Worm (Caenorhabditis elegans) whole organism, young adult: ENCODE results near the gene srh-147.

Source experiments
- B0035.1 ChIP-seq: sonication (generic microtip); optimal IDR thresholded peaks from 2 replicates; lab custom pipeline; 2016; ENCODE audit warnings: missing genetic modification characterization, mild to moderate bottlenecking, missing compliant biosample characterization, missing genotype, missing genetic modification reagents
- C06A6.2 ChIP-seq: fragments of 200-800 bp; sonication (Bioruptor generic); conservative IDR thresholded peaks from 2 replicates; pipeline ENCODE4 v1.3.6; 2022; ENCODE audit warnings: missing genetic modification characterization, missing compliant biosample characterization
- F10E7.11 ChIP-seq: sonication (generic microtip); optimal IDR thresholded peaks from 2 replicates; lab custom pipeline; 2017; ENCODE audit warnings: mild to moderate bottlenecking, missing genetic modification characterization, moderate library complexity, missing compliant biosample characterization
- F22D6.2 ChIP-seq: sonication (generic microtip); optimal IDR thresholded peaks from 2 replicates; lab custom pipeline; 2016; ENCODE audit warnings: mild to moderate bottlenecking, missing genetic modification characterization, missing compliant biosample characterization
- F49E8.2 ChIP-seq: sonication (generic microtip); optimal IDR thresholded peaks from 3 replicates; lab custom pipeline; 2017; ENCODE audit warnings: missing genetic modification characterization, mild to moderate bottlenecking, missing compliant biosample characterization, antibody characterized with exemption, moderate library complexity; ENCODE audit not compliant: insufficient read depth
- Y53G8AR.9 ChIP-seq: fragments of 200-800 bp; sonication (Bioruptor generic); conservative IDR thresholded peaks from 2 replicates; pipeline ENCODE4 v1.3.6; 2022; ENCODE audit warnings: missing genetic modification reagents, missing genetic modification characterization, missing compliant biosample characterization
- Y95B8A.8 ChIP-seq: fragments of 200-800 bp; sonication (Bioruptor generic); IDR thresholded peaks from 2 replicates; pipeline ENCODE4 v1.3.6; 2022; ENCODE audit warnings: missing genetic modification reagents, missing genetic modification characterization, missing compliant biosample characterization
- akir-1 ChIP-seq: fragments of 200-800 bp; sonication (Bioruptor generic); optimal IDR thresholded peaks from 2 replicates; lab custom pipeline; 2018; ENCODE audit warnings: mild to moderate bottlenecking, missing genetic modification characterization, moderate library complexity, missing compliant biosample characterization
- aptf-2 ChIP-seq: fragments of 200-800 bp; sonication (Bioruptor generic); conservative IDR thresholded peaks from 2 replicates; pipeline ENCODE4 v1.3.6; 2022; ENCODE audit warnings: missing genetic modification reagents, missing genetic modification characterization, missing compliant biosample characterization
- bed-2 ChIP-seq: fragments of 200-800 bp; sonication (Bioruptor generic); IDR thresholded peaks from 2 replicates; pipeline ENCODE4 v1.3.6; 2022; ENCODE audit warnings: missing genetic modification reagents, missing genetic modification characterization, missing compliant biosample characterization
- cebp-1 ChIP-seq, 2 experiments: fragments of 200-800 bp in 1 of 2; sonication (Bioruptor generic) in 1 of 2; sonication (generic microtip) in 1 of 2; IDR thresholded peaks in 1 of 2; optimal IDR thresholded peaks in 1 of 2; 2 replicates each; pipeline versions ENCODE4 v1.3.6 to Lab custom; 2017 to 2022; ENCODE audit warnings: missing compliant biosample characterization in 2 of 2, missing genetic modification characterization in 2 of 2, mild to moderate bottlenecking in 1 of 2, missing genetic modification reagents in 1 of 2, moderate library complexity in 1 of 2
- ceh-79 ChIP-seq: sonication (generic microtip); optimal IDR thresholded peaks from 2 replicates; lab custom pipeline; 2017; ENCODE audit warnings: mild to moderate bottlenecking, missing genetic modification characterization, missing compliant biosample characterization
- ceh-91 ChIP-seq: fragments of 200-800 bp; sonication (Bioruptor generic); IDR thresholded peaks from 2 replicates; pipeline ENCODE4 v1.3.6; 2022; ENCODE audit warnings: missing genetic modification reagents, missing genetic modification characterization, missing compliant biosample characterization
- die-1 ChIP-seq: sonication (generic microtip); optimal IDR thresholded peaks from 2 replicates; lab custom pipeline; 2016; ENCODE audit warnings: missing genotype, mild to moderate bottlenecking, missing genetic modification characterization, missing compliant biosample characterization
- efl-1 ChIP-seq: fragments of 150-350 bp; optimal IDR thresholded peaks from 2 replicates; lab custom pipeline; 2014; ENCODE audit warnings: missing biosample characterization, missing genetic modification reagents, missing genetic modification characterization
- ekl-4 ChIP-seq: fragments of 200-800 bp; sonication (Bioruptor generic); IDR thresholded peaks from 2 replicates; pipeline ENCODE4 v1.3.6; 2022; ENCODE audit warnings: missing genetic modification reagents, missing genetic modification characterization, missing compliant biosample characterization
- hlh-12 ChIP-seq: sonication (generic microtip); optimal IDR thresholded peaks from 2 replicates; lab custom pipeline; 2016; ENCODE audit warnings: missing genetic modification characterization, missing compliant biosample characterization
- hmg-20 ChIP-seq: fragments of 200-800 bp; sonication (Bioruptor generic); IDR thresholded peaks from 2 replicates; pipeline ENCODE4 v1.3.6; 2022; ENCODE audit warnings: missing genetic modification reagents, missing genetic modification characterization, missing compliant biosample characterization
- lag-1 ChIP-seq: fragments of 200-800 bp; sonication (Bioruptor generic); IDR thresholded peaks from 2 replicates; pipeline ENCODE4 v1.3.6; 2022; ENCODE audit warnings: missing genetic modification reagents, missing genetic modification characterization, missing compliant biosample characterization
- madf-6 ChIP-seq: fragments of 200-800 bp; sonication (Bioruptor generic); IDR thresholded peaks from 2 replicates; pipeline ENCODE4 v1.3.6; 2022; ENCODE audit warnings: missing genetic modification reagents, missing genetic modification characterization, missing compliant biosample characterization
- mes-4 ChIP-seq: sonication (generic microtip); optimal IDR thresholded peaks from 2 replicates; lab custom pipeline; 2016; ENCODE audit warnings: missing genotype, missing genetic modification characterization, missing compliant biosample characterization
- mxl-1 ChIP-seq: sonication (generic microtip); optimal IDR thresholded peaks from 2 replicates; lab custom pipeline; 2016; ENCODE audit warnings: missing genetic modification characterization, missing compliant biosample characterization
- nfyb-1 ChIP-seq: fragments of 200-800 bp; sonication (Bioruptor generic); IDR thresholded peaks from 2 replicates; pipeline ENCODE4 v1.3.6; 2022; ENCODE audit warnings: missing genetic modification reagents, missing genetic modification characterization, missing compliant biosample characterization
- nhr-27 ChIP-seq: fragments of 200-800 bp; sonication (Bioruptor generic); optimal IDR thresholded peaks from 2 replicates; lab custom pipeline; 2018; ENCODE audit warnings: mild to moderate bottlenecking, missing genetic modification characterization, moderate library complexity, missing compliant biosample characterization
- nhr-80 ChIP-seq: sonication (generic microtip); optimal IDR thresholded peaks from 2 replicates; lab custom pipeline; 2016; ENCODE audit warnings: missing genetic modification characterization, missing compliant biosample characterization
- pbrm-1 ChIP-seq: fragments of 200-800 bp; sonication (Bioruptor generic); IDR thresholded peaks from 2 replicates; pipeline ENCODE4 v1.3.6; 2022; ENCODE audit warnings: missing genetic modification reagents, missing genetic modification characterization, missing compliant biosample characterization
- pha-4 ChIP-seq: fragments of 150-350 bp; sonication (generic microtip); optimal IDR thresholded peaks from 2 replicates; lab custom pipeline; 2014; ENCODE audit warnings: missing biosample characterization, missing genetic modification reagents, missing genetic modification characterization
- snpc-1.1 ChIP-seq: sonication (generic microtip); optimal IDR thresholded peaks from 2 replicates; lab custom pipeline; 2017; ENCODE audit warnings: missing genetic modification characterization, mild to moderate bottlenecking, missing compliant biosample characterization, antibody characterized with exemption, moderate library complexity, missing genotype, missing genetic modification reagents; ENCODE audit not compliant: insufficient read depth
- snpc-3.4 ChIP-seq: sonication (generic microtip); optimal IDR thresholded peaks from 2 replicates; lab custom pipeline; 2017; ENCODE audit warnings: missing genetic modification characterization, mild to moderate bottlenecking, missing compliant biosample characterization, antibody characterized with exemption, moderate library complexity, missing genotype, missing genetic modification reagents
- tbp1 ChIP-seq: fragments of 200-800 bp; sonication (Bioruptor generic); optimal IDR thresholded peaks from 2 replicates; lab custom pipeline; 2018; ENCODE audit warnings: mild to moderate bottlenecking, missing genetic modification characterization, missing compliant biosample characterization
- xnd-1 ChIP-seq: sonication (generic microtip); optimal IDR thresholded peaks from 2 replicates; lab custom pipeline; 2016; ENCODE audit warnings: missing genotype, missing genetic modification reagents, missing genetic modification characterization, missing compliant biosample characterization
- zim-3 ChIP-seq: sonication (generic microtip); optimal IDR thresholded peaks from 2 replicates; lab custom pipeline; 2017; ENCODE audit warnings: mild to moderate bottlenecking, missing genetic modification characterization, moderate library complexity, missing compliant biosample characterization

Gene srh-147

ce11 chrV:15892696-15893095 is 42.6 kb upstream of the srh-147 start, which contains the start of gene T06C12.11:
T06C12.11 (plus strand) TSS chrV:15892996.
- TF ChIP-seq hmg-20 (GFP tag; lab: Robert Waterston, UW) (no peak), die-1 (tag; lab: Kevin White, UChicago) (no peak), lag-1 (GFP tag; lab: Robert Waterston, UW) (no peak), pbrm-1 (GFP tag; lab: Robert Waterston, UW) (no peak), efl-1 (no peak), F49E8.2 (no peak), ceh-91 (GFP tag; lab: Robert Waterston, UW) (no peak), snpc-1.1 (tag; lab: Kevin White, UChicago) (no peak), ekl-4 (GFP tag; lab: Robert Waterston, UW) (no peak), aptf-2 (GFP tag; lab: Robert Waterston, UW) (no peak), mes-4 (tag; lab: Kevin White, UChicago) (no peak)

ce11 chrV:15891761-15892160 is 41.6 kb upstream of the srh-147 start, which contains the start of gene T06C12.12:
T06C12.12 (plus strand) TSS chrV:15892061.
- TF ChIP-seq bed-2 (GFP tag; lab: Robert Waterston, UW) (no peak), F22D6.2 (tag; lab: Kevin White, UChicago) (no peak), mxl-1 (no peak), xnd-1 (tag; lab: Kevin White, UChicago) (no peak), B0035.1 (tag; lab: Kevin White, UChicago) (no peak), akir-1 (GFP tag; lab: Kevin White, UChicago) (no peak), snpc-3.4 (tag; lab: Kevin White, UChicago) (no peak), pha-4 (tag; lab: Kevin White, UChicago) (no peak), hlh-12 (no peak), nhr-27 (tag; lab: Kevin White, UChicago) (no peak), C06A6.2 (GFP tag; lab: Robert Waterston, UW) (no peak), Y95B8A.8 (GFP tag; lab: Robert Waterston, UW) (no peak), aptf-2 (GFP tag; lab: Robert Waterston, UW) (no peak)

DNA sequence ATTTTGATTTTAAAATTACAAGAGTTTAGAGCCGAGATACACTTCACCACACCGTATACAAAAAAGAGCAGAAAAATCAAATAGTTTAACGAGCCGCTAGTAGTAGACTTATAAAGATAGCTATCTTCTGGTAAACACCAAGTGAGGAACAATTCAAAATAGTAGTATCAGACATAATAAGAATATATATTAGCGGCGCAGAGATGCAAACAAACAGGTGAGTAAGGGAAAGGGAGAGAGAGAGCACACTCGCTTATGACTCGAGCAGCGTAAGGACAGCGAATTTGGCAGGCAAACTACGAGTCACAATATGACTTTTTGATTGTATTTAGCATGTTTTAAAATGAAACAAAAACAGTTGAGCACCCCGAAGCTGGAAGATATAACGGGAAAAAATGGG is 41.2 kb upstream of the srh-147 start:
- no peak for TF ChIP-seq tbp1
- TF ChIP-seq nhr-80 (tag; lab: Kevin White, UChicago) = peak; percentile 74

DNA sequence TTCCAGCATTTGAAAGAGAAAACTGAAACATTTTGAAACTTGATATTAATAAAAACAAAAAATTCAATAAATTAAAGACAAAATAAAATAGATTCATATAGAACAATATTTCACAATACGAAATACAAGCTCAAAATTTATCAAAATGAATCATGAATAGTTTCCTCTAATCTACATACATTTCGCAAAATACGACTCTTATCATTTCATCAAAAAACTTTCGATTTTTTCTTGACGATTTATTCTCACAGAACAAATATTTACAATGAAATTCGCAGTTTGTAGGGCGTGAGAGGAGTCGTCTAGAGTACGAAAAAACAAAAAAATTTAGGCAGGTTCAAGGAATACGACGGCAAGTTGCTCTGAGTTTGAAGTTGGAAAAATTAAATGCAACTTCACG is 40.0 kb upstream of the srh-147 start:
- TF ChIP-seq madf-6 (GFP tag; lab: Robert Waterston, UW) (no peak), F10E7.11 (tag; lab: Kevin White, UChicago) (no peak), nhr-80 (tag; lab: Kevin White, UChicago) (peak; percentile 31), zim-3 (tag; lab: Kevin White, UChicago) (no peak), nfyb-1 (GFP tag; lab: Robert Waterston, UW) (no peak), cebp-1 (GFP tag; IDR thresholded peaks at IDR 0.05; lab: Robert Waterston, UW) (no peak), cebp-1 (tag; optimal IDR thresholded peaks at IDR 0.05; lab: Kevin White, UChicago) (peak; percentile 28)

ce11 chrV:15888751-15889150 is 38.6 kb upstream of the srh-147 start, which contains the start of gene cgt-1:
cgt-1 (minus strand) TSS chrV:15888851.
- TF ChIP-seq Y53G8AR.9 (GFP tag; lab: Robert Waterston, UW) (no peak), tbp1 (no peak), B0035.1 (tag; lab: Kevin White, UChicago) (no peak), hmg-20 (GFP tag; lab: Robert Waterston, UW) (no peak), ceh-79 (tag; lab: Kevin White, UChicago) (no peak), ceh-91 (GFP tag; lab: Robert Waterston, UW) (no peak)
